Worm (Caenorhabditis elegans) whole organism, mixed stage, embryonic: ENCODE data around the gene atg-16.2.

Experiments
- lin-13 ChIP-seq: fragments of 150-350 bp; optimal IDR thresholded peaks from 2 replicates; lab custom pipeline; 2014; ENCODE audit warnings: missing biosample characterization, missing genetic modification characterization
- ztf-11 ChIP-seq: fragments of 150-350 bp; optimal IDR thresholded peaks from 2 replicates; lab custom pipeline; 2014; ENCODE audit warnings: missing biosample characterization, missing genetic modification characterization

ce11 chrII:6470985-6471384 is 17.8 kb upstream of the atg-16.2 start, which contains the start of gene dgk-5:
- TF ChIP-seq lin-13 (no peak), ztf-11 (tag; lab: Kevin White, UChicago) (no peak)
